Worm (Caenorhabditis elegans): ENCODE results near the gene hacd-1.

hacd-1 gene

ce11 chrV:1423338-1423737 is 36.8 kb upstream of the hacd-1 start:
- TF ChIP-seq zag-1 (tag; optimal IDR thresholded peaks at IDR 0.05) (no peak), gmeb-1 (tag; optimal IDR thresholded peaks at IDR 0.05) (no peak), mab-5 (tag; optimal IDR thresholded peaks at IDR 0.05) (no peak)

ce11 chrV:1425595-1425994 is 34.6 kb upstream of the hacd-1 start, which contains the start of gene R12A1.3:
Gene R12A1.3, minus strand, starts transcription at chrV:1425794.
- TF ChIP-seq nhr-21 (tag; optimal IDR thresholded peaks at IDR 0.05) (no peak), sma-3 (GFP tag; optimal IDR thresholded peaks at IDR 0.05) (no peak), nhr-25 (tag; optimal IDR thresholded peaks at IDR 0.05) (no peak), ceh-16 (tag; optimal IDR thresholded peaks at IDR 0.05) (no peak), nhr-10 (tag; optimal IDR thresholded peaks at IDR 0.05) (no peak), ztf-11 (tag; optimal IDR thresholded peaks at IDR 0.05) (no peak), ZK546.5 (tag; optimal IDR thresholded peaks at IDR 0.05) (no peak), lin-13 (GFP tag; optimal IDR thresholded peaks at IDR 0.05) (no peak), dmd-4 (tag; optimal IDR thresholded peaks at IDR 0.05) (no peak), peb-1 (tag; optimal IDR thresholded peaks at IDR 0.05) (no peak), ztf-4 (tag; optimal IDR thresholded peaks at IDR 0.05) (no peak), ztf-1 (GFP tag; conservative IDR thresholded peaks at IDR 0.05) (no peak), fos-1 (tag; optimal IDR thresholded peaks at IDR 0.05) (no peak), mdl-1 (tag; optimal IDR thresholded peaks at IDR 0.05) (no peak), egl-27 (tag; optimal IDR thresholded peaks at IDR 0.05) (no peak), lin-11 (tag; optimal IDR thresholded peaks at IDR 0.05) (no peak), nhr-12 (tag; optimal IDR thresholded peaks at IDR 0.05) (no peak), lsy-2 (tag; optimal IDR thresholded peaks at IDR 0.05) (no peak), nhr-77 (tag; optimal IDR thresholded peaks at IDR 0.05) (no peak), snpc-4 (tag; optimal IDR thresholded peaks at IDR 0.05) (no peak)

ce11 chrV:1431702-1432187 is 28.4 kb upstream of the hacd-1 start, which contains the start of gene ges-1:
Gene ges-1, minus strand, starts transcription at chrV:1432137.
- TF ChIP-seq alr-1 (tag; optimal IDR thresholded peaks at IDR 0.05) (no peak), Y55F3AM.14 (GFP tag; optimal IDR thresholded peaks at IDR 0.05) (no peak), nhr-25 (tag; optimal IDR thresholded peaks at IDR 0.05) (no peak), lin-39 (tag; optimal IDR thresholded peaks at IDR 0.05) (no peak)

ce11 chrV:1432500-1433418 is 27.4 kb upstream of the hacd-1 start:
- TF ChIP-seq ama-1 (optimal IDR thresholded peaks at IDR 0.05) = no peak
- no peak for TF ChIP-seq nhr-25 (tag; optimal IDR thresholded peaks at IDR 0.05)
- peak; percentile 18 for TF ChIP-seq fos-1 (tag; optimal IDR thresholded peaks at IDR 0.05)
- no peak for TF ChIP-seq zag-1 (tag; optimal IDR thresholded peaks at IDR 0.05)
- TF ChIP-seq gmeb-1 (tag; optimal IDR thresholded peaks at IDR 0.05) = peak; percentile 98
- TF ChIP-seq nhr-12 (tag; optimal IDR thresholded peaks at IDR 0.05) = no peak
- TF ChIP-seq C34F6.9 (tag; optimal IDR thresholded peaks at IDR 0.05) = no peak

ce11 chrV:1433419-1433765 is 26.8 kb upstream of the hacd-1 start:
- TF ChIP-seq nhr-25 (tag; optimal IDR thresholded peaks at IDR 0.05) (no peak), ztf-11 (tag; optimal IDR thresholded peaks at IDR 0.05) (no peak), elt-3 (tag; optimal IDR thresholded peaks at IDR 0.05) (no peak), ceh-16 (tag; optimal IDR thresholded peaks at IDR 0.05) (no peak), sma-3 (GFP tag; optimal IDR thresholded peaks at IDR 0.05) (no peak), ztf-1 (GFP tag; conservative IDR thresholded peaks at IDR 0.05) (no peak), nhr-11 (tag; optimal IDR thresholded peaks at IDR 0.05) (no peak), mab-5 (tag; optimal IDR thresholded peaks at IDR 0.05) (no peak), gmeb-1 (tag; optimal IDR thresholded peaks at IDR 0.05) (no peak), nhr-23 (tag; optimal IDR thresholded peaks at IDR 0.05) (no peak), ZK546.5 (tag; optimal IDR thresholded peaks at IDR 0.05) (no peak), nhr-21 (tag; optimal IDR thresholded peaks at IDR 0.05) (no peak), snpc-4 (tag; optimal IDR thresholded peaks at IDR 0.05) (no peak), fos-1 (tag; optimal IDR thresholded peaks at IDR 0.05) (no peak), mdl-1 (tag; optimal IDR thresholded peaks at IDR 0.05) (no peak), lin-11 (tag; optimal IDR thresholded peaks at IDR 0.05) (no peak), lin-39 (tag; optimal IDR thresholded peaks at IDR 0.05) (no peak), nhr-10 (tag; optimal IDR thresholded peaks at IDR 0.05) (no peak), peb-1 (tag; optimal IDR thresholded peaks at IDR 0.05) (no peak)

Data from whole organism, L2 larva.